Fruit fly (Drosophila melanogaster) S2 (cell line): Measurements from ENCODE around the gene sNPF.

Source experiments
- CG8478 ChIP-seq: fragments of >200 bp; optimal IDR thresholded peaks from 2 replicates; lab custom pipeline; 2018
- CTCF ChIP-seq, 2 experiments: fragments of >200 bp; optimal IDR thresholded peaks; 2 replicates each; lab custom pipeline; 2018

Gene sNPF

dm6 chr2L:20027382-20027919 is at the start of gene sNPF:
Gene sNPF (plus strand): TSS chr2L:20027915.
- TF ChIP-seq CG8478 (lab: Kevin White, UChicago) (no peak), CTCF (optimal IDR thresholded peaks at IDR 0.05; lab: Kevin White, UChicago) (no peak)

dm6 chr2L:19987875-19988665 is 39.6 kb upstream of the sNPF start:
- TF ChIP-seq CTCF (optimal IDR thresholded peaks at IDR 0.05; lab: Kevin White, UChicago) (no peak), CG8478 (lab: Kevin White, UChicago) (no peak)

dm6 chr2L:19989658-19990362 is 37.9 kb upstream of the sNPF start:
- TF ChIP-seq CG8478 (lab: Kevin White, UChicago) (no peak), CTCF (optimal IDR thresholded peaks at IDR 0.05; lab: Kevin White, UChicago) (peak; percentile 64 to 66)

- no peak for TF ChIP-seq CG8478 (lab: Kevin White, UChicago)
- TF ChIP-seq CTCF (optimal IDR thresholded peaks at IDR 0.05; lab: Kevin White, UChicago), result no peak
Observed at dm6 chr2L:19992427-19992998, 35.2 kb upstream of the sNPF start.

- TF ChIP-seq CTCF (optimal IDR thresholded peaks at IDR 0.05; lab: Kevin White, UChicago) (no peak), CG8478 (lab: Kevin White, UChicago) (no peak)
Observed at dm6 chr2L:19998139-19998538, 29.6 kb upstream of the sNPF start.

- no peak for TF ChIP-seq CG8478 (lab: Kevin White, UChicago)
- TF ChIP-seq CTCF (optimal IDR thresholded peaks at IDR 0.05; lab: Kevin White, UChicago), result no peak
Observed at dm6 chr2L:20002086-20002485, 25.6 kb upstream of the sNPF start.

dm6 chr2L:20004341-20004740 is 23.4 kb upstream of the sNPF start:
- TF ChIP-seq CG8478 (lab: Kevin White, UChicago) (no peak), CTCF (optimal IDR thresholded peaks at IDR 0.05; lab: Kevin White, UChicago) (no peak)

dm6 chr2L:20005064-20005463 is 22.7 kb upstream of the sNPF start:
- TF ChIP-seq CTCF (optimal IDR thresholded peaks at IDR 0.05; lab: Kevin White, UChicago) (no peak), CG8478 (lab: Kevin White, UChicago) (no peak)

- TF ChIP-seq CG8478 (lab: Kevin White, UChicago), result no peak
- TF ChIP-seq CTCF (optimal IDR thresholded peaks at IDR 0.05; lab: Kevin White, UChicago), result no peak
Observed at dm6 chr2L:20016448-20016847, 11.3 kb upstream of the sNPF start.

- no peak for TF ChIP-seq CTCF (optimal IDR thresholded peaks at IDR 0.05; lab: Kevin White, UChicago)
- no peak for TF ChIP-seq CG8478 (lab: Kevin White, UChicago)
Observed at dm6 chr2L:20017055-20017454, 10.7 kb upstream of the sNPF start, which contains the start of gene CG43861. Gene CG43861 (minus strand): TSS chr2L:20017282.

- TF ChIP-seq CG8478 (lab: Kevin White, UChicago), result no peak
- TF ChIP-seq CTCF (optimal IDR thresholded peaks at IDR 0.05; lab: Kevin White, UChicago), result no peak
Observed at dm6 chr2L:20020091-20020490, 7.6 kb upstream of the sNPF start.

- TF ChIP-seq CG8478 (lab: Kevin White, UChicago) (no peak), CTCF (optimal IDR thresholded peaks at IDR 0.05; lab: Kevin White, UChicago) (no peak)
Observed at dm6 chr2L:20024333-20024732, 3.4 kb upstream of the sNPF start.

- TF ChIP-seq CG8478 (lab: Kevin White, UChicago) (no peak), CTCF (optimal IDR thresholded peaks at IDR 0.05; lab: Kevin White, UChicago) (no peak)
Observed at dm6 chr2L:20025711-20026110, 2.0 kb upstream of the sNPF start, which contains the start of gene AANATL3. Gene AANATL3 (minus strand): TSS chr2L:20025811.

dm6 chr2L:20026351-20026849 is 1.3 kb upstream of the sNPF start:
- TF ChIP-seq CTCF (optimal IDR thresholded peaks at IDR 0.05; lab: Kevin White, UChicago) (no peak), CG8478 (lab: Kevin White, UChicago) (no peak)
